Worm (Caenorhabditis elegans) whole organism, young adult: ENCODE data around the gene T06D8.10.

ENCODE experiments used
- C06A6.2 ChIP-seq: fragments of 200-800 bp; sonication (Bioruptor generic); conservative IDR thresholded peaks from 2 replicates; pipeline ENCODE4 v1.3.6; 2022; ENCODE audit warnings: missing genetic modification characterization, missing compliant biosample characterization
- C17E4.6 ChIP-seq: fragments of 200-800 bp; sonication (Bioruptor generic); IDR thresholded peaks from 2 replicates; pipeline ENCODE4 v1.3.6; 2022; ENCODE audit warnings: missing genetic modification reagents, missing genetic modification characterization, missing compliant biosample characterization
- F23B12.7 ChIP-seq: sonication (generic microtip); optimal IDR thresholded peaks from 2 replicates; lab custom pipeline; 2017; ENCODE audit warnings: missing genetic modification characterization, mild to moderate bottlenecking, missing compliant biosample characterization, antibody characterized with exemption, moderate library complexity; ENCODE audit not compliant: insufficient read depth
- F49E8.2 ChIP-seq: sonication (generic microtip); optimal IDR thresholded peaks from 3 replicates; lab custom pipeline; 2017; ENCODE audit warnings: missing genetic modification characterization, mild to moderate bottlenecking, missing compliant biosample characterization, antibody characterized with exemption, moderate library complexity; ENCODE audit not compliant: insufficient read depth
- K12H6.12 ChIP-seq: fragments of 200-800 bp; sonication (Bioruptor generic); optimal IDR thresholded peaks from 2 replicates; lab custom pipeline; 2018; ENCODE audit warnings: mild to moderate bottlenecking, missing genetic modification characterization, missing compliant biosample characterization
- T07F8.4 ChIP-seq: sonication (generic microtip); optimal IDR thresholded peaks from 2 replicates; lab custom pipeline; 2016; ENCODE audit warnings: mild to moderate bottlenecking, missing genetic modification characterization, moderate library complexity, missing compliant biosample characterization
- T26A5.8 ChIP-seq: sonication (generic microtip); optimal IDR thresholded peaks from 2 replicates; lab custom pipeline; 2016; ENCODE audit warnings: missing genetic modification characterization, missing compliant biosample characterization
- Y56A3A.18 ChIP-seq: fragments of 200-800 bp; sonication (Bioruptor generic); IDR thresholded peaks from 2 replicates; pipeline ENCODE4 v1.3.6; 2022; ENCODE audit warnings: missing genetic modification reagents, missing genetic modification characterization, missing compliant biosample characterization
- Y67H2A.10 ChIP-seq: fragments of 200-800 bp; sonication (Bioruptor generic); conservative IDR thresholded peaks from 2 replicates; pipeline ENCODE4 v1.3.6; 2022; ENCODE audit warnings: missing genetic modification reagents, missing genetic modification characterization, missing compliant biosample characterization
- Y95B8A.8 ChIP-seq: fragments of 200-800 bp; sonication (Bioruptor generic); IDR thresholded peaks from 2 replicates; pipeline ENCODE4 v1.3.6; 2022; ENCODE audit warnings: missing genetic modification reagents, missing genetic modification characterization, missing compliant biosample characterization
- akir-1 ChIP-seq: fragments of 200-800 bp; sonication (Bioruptor generic); optimal IDR thresholded peaks from 2 replicates; lab custom pipeline; 2018; ENCODE audit warnings: mild to moderate bottlenecking, missing genetic modification characterization, moderate library complexity, missing compliant biosample characterization
- ama-1 ChIP-seq, 3 experiments: fragments of 150-350 bp in 1 of 3; sonication (generic microtip) in 2 of 3; optimal IDR thresholded peaks; 2 replicates each; lab custom pipeline; 2014 to 2018; ENCODE audit warnings: missing biosample characterization in 2 of 3, missing genetic modification characterization in 2 of 3, missing genetic modification reagents in 2 of 3
- attf-3 ChIP-seq: fragments of 200-800 bp; sonication (Bioruptor generic); conservative IDR thresholded peaks from 2 replicates; pipeline ENCODE4 v1.3.6; 2022; ENCODE audit warnings: missing genetic modification reagents, missing genetic modification characterization, missing compliant biosample characterization
- attf-5 ChIP-seq: fragments of 200-800 bp; sonication (Bioruptor generic); optimal IDR thresholded peaks from 2 replicates; lab custom pipeline; 2018; ENCODE audit warnings: mild to moderate bottlenecking, missing genetic modification characterization, missing compliant biosample characterization
- bed-2 ChIP-seq: fragments of 200-800 bp; sonication (Bioruptor generic); IDR thresholded peaks from 2 replicates; pipeline ENCODE4 v1.3.6; 2022; ENCODE audit warnings: missing genetic modification reagents, missing genetic modification characterization, missing compliant biosample characterization
- cebp-1 ChIP-seq, 2 experiments: fragments of 200-800 bp in 1 of 2; sonication (Bioruptor generic) in 1 of 2; sonication (generic microtip) in 1 of 2; IDR thresholded peaks in 1 of 2; optimal IDR thresholded peaks in 1 of 2; 2 replicates each; pipeline versions ENCODE4 v1.3.6 to Lab custom; 2017 to 2022; ENCODE audit warnings: missing compliant biosample characterization in 2 of 2, missing genetic modification characterization in 2 of 2, mild to moderate bottlenecking in 1 of 2, missing genetic modification reagents in 1 of 2, moderate library complexity in 1 of 2
- ceh-27 ChIP-seq: fragments of 200-800 bp; sonication (Bioruptor generic); optimal IDR thresholded peaks from 2 replicates; lab custom pipeline; 2018; ENCODE audit warnings: mild to moderate bottlenecking, missing genetic modification characterization, moderate library complexity, missing compliant biosample characterization
- ceh-58 ChIP-seq: fragments of 200-800 bp; sonication (Bioruptor generic); IDR thresholded peaks from 2 replicates; pipeline ENCODE4 v1.3.6; 2022; ENCODE audit warnings: missing genetic modification characterization, missing compliant biosample characterization
- dpff-1 ChIP-seq: sonication (generic microtip); optimal IDR thresholded peaks from 2 replicates; lab custom pipeline; 2017; ENCODE audit warnings: mild to moderate bottlenecking, missing genetic modification characterization, missing compliant biosample characterization
- egl-44 ChIP-seq: fragments of 200-800 bp; sonication (Bioruptor generic); IDR thresholded peaks from 2 replicates; pipeline ENCODE4 v1.3.6; 2022; ENCODE audit warnings: missing genetic modification reagents, missing genetic modification characterization, missing compliant biosample characterization
- egrh-3 ChIP-seq: fragments of 200-800 bp; sonication (Bioruptor generic); IDR thresholded peaks from 2 replicates; pipeline ENCODE4 v1.3.6; 2022; ENCODE audit warnings: missing genetic modification reagents, missing genetic modification characterization, missing compliant biosample characterization
- gei-17 ChIP-seq: fragments of 200-800 bp; sonication (Bioruptor generic); optimal IDR thresholded peaks from 2 replicates; lab custom pipeline; 2018; ENCODE audit warnings: mild to moderate bottlenecking, missing genetic modification characterization, missing compliant biosample characterization
- hlh-12 ChIP-seq: sonication (generic microtip); optimal IDR thresholded peaks from 2 replicates; lab custom pipeline; 2016; ENCODE audit warnings: missing genetic modification characterization, missing compliant biosample characterization
- let-607 ChIP-seq, 2 experiments: fragments of 200-800 bp in 1 of 2; sonication (Bioruptor generic) in 1 of 2; sonication (generic microtip) in 1 of 2; optimal IDR thresholded peaks; 2 replicates each; lab custom pipeline; 2016 to 2018; ENCODE audit warnings: mild to moderate bottlenecking in 2 of 2, missing compliant biosample characterization in 2 of 2, missing genetic modification characterization in 2 of 2, moderate library complexity in 2 of 2, missing genotype in 1 of 2
- lin-54 ChIP-seq: fragments of 200-800 bp; sonication (Bioruptor generic); optimal IDR thresholded peaks from 2 replicates; lab custom pipeline; 2018; ENCODE audit warnings: mild to moderate bottlenecking, missing genetic modification characterization, missing compliant biosample characterization
- lir-1 ChIP-seq: fragments of 200-800 bp; sonication (Bioruptor generic); conservative IDR thresholded peaks from 2 replicates; pipeline ENCODE4 v1.3.6; 2022; ENCODE audit warnings: missing genetic modification reagents, missing genetic modification characterization, missing compliant biosample characterization
- lsl-1 ChIP-seq: fragments of 200-800 bp; sonication (Bioruptor generic); optimal IDR thresholded peaks from 2 replicates; lab custom pipeline; 2018; ENCODE audit warnings: mild to moderate bottlenecking, missing genetic modification characterization, moderate library complexity, missing compliant biosample characterization
- madf-3 ChIP-seq: fragments of 200-800 bp; sonication (Bioruptor generic); IDR thresholded peaks from 2 replicates; pipeline ENCODE4 v1.3.6; 2022; ENCODE audit warnings: missing genetic modification reagents, missing genetic modification characterization, missing compliant biosample characterization
- mes-4 ChIP-seq: sonication (generic microtip); optimal IDR thresholded peaks from 2 replicates; lab custom pipeline; 2016; ENCODE audit warnings: missing genotype, missing genetic modification characterization, missing compliant biosample characterization
- nhr-27 ChIP-seq: fragments of 200-800 bp; sonication (Bioruptor generic); optimal IDR thresholded peaks from 2 replicates; lab custom pipeline; 2018; ENCODE audit warnings: mild to moderate bottlenecking, missing genetic modification characterization, moderate library complexity, missing compliant biosample characterization
- nhr-80 ChIP-seq: sonication (generic microtip); optimal IDR thresholded peaks from 2 replicates; lab custom pipeline; 2016; ENCODE audit warnings: missing genetic modification characterization, missing compliant biosample characterization
- pha-4 ChIP-seq: fragments of 150-350 bp; sonication (generic microtip); optimal IDR thresholded peaks from 2 replicates; lab custom pipeline; 2014; ENCODE audit warnings: missing biosample characterization, missing genetic modification reagents, missing genetic modification characterization
- snpc-1.3 ChIP-seq: sonication (generic microtip); optimal IDR thresholded peaks from 2 replicates; lab custom pipeline; 2017; ENCODE audit warnings: missing genetic modification characterization, mild to moderate bottlenecking, missing compliant biosample characterization, antibody characterized with exemption, moderate library complexity, missing genotype, missing genetic modification reagents; ENCODE audit not compliant: insufficient read depth
- snpc-3.4 ChIP-seq: sonication (generic microtip); optimal IDR thresholded peaks from 2 replicates; lab custom pipeline; 2017; ENCODE audit warnings: missing genetic modification characterization, mild to moderate bottlenecking, missing compliant biosample characterization, antibody characterized with exemption, moderate library complexity, missing genotype, missing genetic modification reagents
- snpc-4 ChIP-seq, 5 experiments: fragments of 150-350 bp in 1 of 5; sonication (generic microtip) in 4 of 5; optimal IDR thresholded peaks; 2 replicates each; lab custom pipeline; 2014 to 2018; ENCODE audit warnings: missing genetic modification characterization in 5 of 5, missing biosample characterization in 3 of 5, antibody characterized with exemption in 2 of 5, mild to moderate bottlenecking in 2 of 5, missing compliant biosample characterization in 2 of 5, missing genotype in 2 of 5, moderate library complexity in 2 of 5, missing genetic modification reagents in 1 of 5
- tbp1 ChIP-seq: fragments of 200-800 bp; sonication (Bioruptor generic); optimal IDR thresholded peaks from 2 replicates; lab custom pipeline; 2018; ENCODE audit warnings: mild to moderate bottlenecking, missing genetic modification characterization, missing compliant biosample characterization
- zim-3 ChIP-seq: sonication (generic microtip); optimal IDR thresholded peaks from 2 replicates; lab custom pipeline; 2017; ENCODE audit warnings: mild to moderate bottlenecking, missing genetic modification characterization, moderate library complexity, missing compliant biosample characterization
- ztf-18 ChIP-seq: sonication (generic microtip); optimal IDR thresholded peaks from 2 replicates; lab custom pipeline; 2016; ENCODE audit warnings: missing genotype, mild to moderate bottlenecking, missing genetic modification characterization, missing compliant biosample characterization
- ztf-26 ChIP-seq: sonication (generic microtip); optimal IDR thresholded peaks from 2 replicates; lab custom pipeline; 2017; ENCODE audit warnings: missing genetic modification characterization, missing compliant biosample characterization

Gene T06D8.10

DNA sequence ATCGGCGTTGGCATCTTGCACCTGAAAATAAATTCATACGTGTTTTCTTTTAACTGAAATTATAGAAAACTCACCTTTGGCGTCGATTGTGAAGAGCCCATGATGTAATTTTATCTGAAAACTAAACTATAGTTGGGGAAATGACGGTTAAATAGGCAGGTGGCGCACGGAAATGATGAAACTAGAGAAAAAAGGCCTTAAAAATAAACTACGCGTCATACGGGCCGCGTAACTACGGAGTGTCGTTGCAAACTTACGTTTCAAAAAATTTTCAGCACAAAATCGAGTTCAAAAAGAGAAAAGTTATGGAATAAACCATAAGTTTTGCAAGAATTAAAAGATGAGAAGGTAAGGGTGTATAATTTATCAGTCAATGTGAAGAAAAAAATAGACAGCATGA lies 11.0 kb downstream of the T06D8.10 start, which contains the start of gene cchl-1:
Gene cchl-1 (minus strand): TSS at position 114 of the 400 bp plus-strand sequence.
- TF ChIP-seq ama-1 (optimal IDR thresholded peaks at IDR 0.05; lab: Kevin White, UChicago) (no peak), ama-1 (GFP tag; optimal IDR thresholded peaks at IDR 0.05; lab: Kevin White, UChicago) (no peak), dpff-1 (tag; lab: Kevin White, UChicago) (no peak), Y95B8A.8 (GFP tag; lab: Robert Waterston, UW) (no peak), tbp1 (GFP tag; lab: Kevin White, UChicago) (peak; percentile 15), egrh-3 (GFP tag; lab: Robert Waterston, UW) (0 out of 2 replicates have a peak, but pooled peaks have one; percentile 5), attf-3 (GFP tag; lab: Robert Waterston, UW) (peak; percentile 84), snpc-3.4 (peak; percentile 37), snpc-1.3 (tag; lab: Kevin White, UChicago) (no peak), ceh-58 (GFP tag; lab: Robert Waterston, UW) (no peak), C17E4.6 (0 out of 2 replicates have a peak, but pooled peaks have one; percentile 5), F49E8.2 (tag; lab: Kevin White, UChicago) (no peak), ztf-18 (no peak), ceh-27 (no peak), mes-4 (tag; lab: Kevin White, UChicago) (no peak), K12H6.12 (tag; lab: Kevin White, UChicago) (no peak), lsl-1 (GFP tag; lab: Kevin White, UChicago) (no peak), Y56A3A.18 (GFP tag; lab: Robert Waterston, UW) (no peak), C06A6.2 (GFP tag; lab: Robert Waterston, UW) (no peak), egl-44 (GFP tag; lab: Robert Waterston, UW) (no peak), lir-1 (no peak), let-607 (tag; optimal IDR thresholded peaks at IDR 0.05; lab: Kevin White, UChicago) (no peak), nhr-27 (no peak), hlh-12 (tag; lab: Kevin White, UChicago) (no peak), akir-1 (no peak), F23B12.7 (peak; percentile 62), bed-2 (no peak), pha-4 (no peak), nhr-80 (peak; percentile 17), attf-5 (GFP tag; lab: Kevin White, UChicago) (peak; percentile 6), snpc-4 (GFP tag; optimal IDR thresholded peaks at IDR 0.05; lab: Kevin White, UChicago) (no peak), snpc-4 (tag; optimal IDR thresholded peaks at IDR 0.05; lab: Kevin White, UChicago) (peak in 1 of 4 experiments; percentile 19), Y67H2A.10 (GFP tag; lab: Robert Waterston, UW) (no peak), zim-3 (no peak), madf-3 (GFP tag; lab: Robert Waterston, UW) (no peak), T26A5.8 (tag; lab: Kevin White, UChicago) (no peak), cebp-1 (GFP tag; IDR thresholded peaks at IDR 0.05; lab: Robert Waterston, UW) (no peak), cebp-1 (tag; optimal IDR thresholded peaks at IDR 0.05; lab: Kevin White, UChicago) (peak; percentile 65), lin-54 (GFP tag; lab: Kevin White, UChicago) (no peak), T07F8.4 (tag; lab: Kevin White, UChicago) (no peak), ztf-26 (no peak), gei-17 (GFP tag; lab: Kevin White, UChicago) (no peak)
